Worm (Caenorhabditis elegans) whole organism, L1 larva: Measurements from ENCODE around the gene T03F7.5.

Experiments used
- C04F5.9 ChIP-seq: sonication (generic microtip); optimal IDR thresholded peaks from 2 replicates; lab custom pipeline; 2016; ENCODE audit warnings: missing genetic modification characterization, missing compliant biosample characterization
- C16A3.4 ChIP-seq: fragments of 150-350 bp; optimal IDR thresholded peaks from 2 replicates; lab custom pipeline; 2014; ENCODE audit warnings: missing biosample characterization, missing genetic modification characterization
- C34B4.2 ChIP-seq: sonication (generic microtip); optimal IDR thresholded peaks from 2 replicates; lab custom pipeline; 2017; ENCODE audit warnings: mild to moderate bottlenecking, missing genetic modification characterization, missing compliant biosample characterization
- Y116A8C.19 ChIP-seq: sonication (generic microtip); optimal IDR thresholded peaks from 2 replicates; lab custom pipeline; 2016; ENCODE audit warnings: missing compliant biosample characterization, missing genetic modification characterization, borderline replicate concordance
- ceh-63 ChIP-seq: fragments of 200-800 bp; sonication (Bioruptor generic); optimal IDR thresholded peaks from 2 replicates; lab custom pipeline; 2018; ENCODE audit warnings: mild to moderate bottlenecking, missing genetic modification characterization, missing compliant biosample characterization
- ceh-82 ChIP-seq, 3 experiments: fragments of 150-350 bp in 1 of 3; sonication (generic microtip) in 2 of 3; optimal IDR thresholded peaks; 2 replicates each; lab custom pipeline; 2014 to 2017; ENCODE audit warnings: missing biosample characterization in 3 of 3, missing genetic modification characterization in 3 of 3
- ceh-88 ChIP-seq: fragments of 200-800 bp; sonication (Bioruptor generic); IDR thresholded peaks from 2 replicates; pipeline ENCODE4 v1.3.6; 2022; ENCODE audit warnings: missing genetic modification characterization, missing compliant biosample characterization
- ceh-90 ChIP-seq: sonication (generic microtip); optimal IDR thresholded peaks from 2 replicates; lab custom pipeline; 2016; ENCODE audit warnings: missing genetic modification characterization, missing compliant biosample characterization
- efl-1 ChIP-seq, 4 experiments: fragments of 150-350 bp; optimal IDR thresholded peaks in 3 of 4; peaks in 1 of 4; 1 replicate in 1 of 4; 2 replicates in 3 of 4; lab custom pipeline; 2014; ENCODE audit warnings: missing biosample characterization in 2 of 4, missing genetic modification characterization in 2 of 4, missing genetic modification reagents in 2 of 4
- efl-3 ChIP-seq: fragments of 200-800 bp; sonication (Bioruptor generic); optimal IDR thresholded peaks from 2 replicates; lab custom pipeline; 2018; ENCODE audit warnings: mild to moderate bottlenecking, missing genetic modification characterization, missing compliant biosample characterization
- elt-2 ChIP-seq: sonication (generic microtip); optimal IDR thresholded peaks from 2 replicates; lab custom pipeline; 2016; ENCODE audit warnings: missing genetic modification characterization, mild to moderate bottlenecking, inconsistent platforms, missing compliant biosample characterization, missing genetic modification reagents
- ets-5 ChIP-seq: fragments of 200-800 bp; sonication (Bioruptor generic); IDR thresholded peaks from 2 replicates; pipeline ENCODE4 v1.3.6; 2022; ENCODE audit warnings: missing genetic modification characterization, missing compliant biosample characterization
- fkh-10 ChIP-seq: sonication (generic microtip); optimal IDR thresholded peaks from 2 replicates; lab custom pipeline; 2017; ENCODE audit warnings: missing biosample characterization, missing genetic modification reagents, missing genetic modification characterization
- hlh-4 ChIP-seq: sonication (generic microtip); optimal IDR thresholded peaks from 2 replicates; lab custom pipeline; 2016; ENCODE audit warnings: mild to moderate bottlenecking, missing genetic modification characterization, missing compliant biosample characterization
- irx-1 ChIP-seq: sonication (generic microtip); optimal IDR thresholded peaks from 2 replicates; lab custom pipeline; 2016; ENCODE audit warnings: missing genetic modification characterization, missing compliant biosample characterization
- lin-14 ChIP-seq: fragments of 200-800 bp; sonication (Bioruptor generic); optimal IDR thresholded peaks from 2 replicates; lab custom pipeline; 2018; ENCODE audit warnings: mild to moderate bottlenecking, missing genetic modification characterization, moderate library complexity, missing compliant biosample characterization
- lin-15B ChIP-seq: fragments of 150-350 bp; sonication (generic microtip); optimal IDR thresholded peaks from 3 replicates; lab custom pipeline; 2014; ENCODE audit warnings: missing biosample characterization, missing genetic modification characterization
- lin-39 ChIP-seq: fragments of 150-350 bp; optimal IDR thresholded peaks from 2 replicates; lab custom pipeline; 2014; ENCODE audit warnings: missing biosample characterization, missing genetic modification reagents, missing genetic modification characterization
- lsy-2 ChIP-seq, 2 experiments: fragments of 150-350 bp; optimal IDR thresholded peaks; 2 replicates each; lab custom pipeline; 2014; ENCODE audit warnings: missing biosample characterization in 2 of 2, missing genetic modification characterization in 2 of 2
- mdl-1 ChIP-seq, 2 experiments: fragments of 150-350 bp; optimal IDR thresholded peaks; 2 replicates each; lab custom pipeline; 2014 to 2017; ENCODE audit warnings: missing biosample characterization in 2 of 2, missing genetic modification characterization in 2 of 2, inconsistent platforms in 1 of 2
- mep-1 ChIP-seq: fragments of 150-350 bp; optimal IDR thresholded peaks from 2 replicates; lab custom pipeline; 2014; ENCODE audit warnings: missing biosample characterization, missing genetic modification characterization
- nhr-19 ChIP-seq: fragments of 200-800 bp; sonication (Bioruptor generic); conservative IDR thresholded peaks from 2 replicates; pipeline ENCODE4 v1.3.6; 2022; ENCODE audit warnings: missing genetic modification characterization, missing compliant biosample characterization
- nhr-76 ChIP-seq: sonication (generic microtip); optimal IDR thresholded peaks from 2 replicates; lab custom pipeline; 2017; ENCODE audit warnings: missing biosample characterization, missing genetic modification characterization
- nhr-90 ChIP-seq: sonication (generic microtip); optimal IDR thresholded peaks from 2 replicates; lab custom pipeline; 2016; ENCODE audit warnings: mild to moderate bottlenecking, missing genetic modification characterization, missing compliant biosample characterization; ENCODE audit not compliant: poor library complexity
- pax-3 ChIP-seq: fragments of 200-800 bp; sonication (Bioruptor generic); optimal IDR thresholded peaks from 2 replicates; lab custom pipeline; 2018; ENCODE audit warnings: mild to moderate bottlenecking, missing genetic modification characterization, moderate library complexity, missing compliant biosample characterization
- pqm-1 ChIP-seq: sonication (generic microtip); optimal IDR thresholded peaks from 3 replicates; lab custom pipeline; 2017; ENCODE audit warnings: missing biosample characterization, missing genetic modification characterization
- rnt-1 ChIP-seq: sonication (generic microtip); optimal IDR thresholded peaks from 2 replicates; lab custom pipeline; 2016; ENCODE audit warnings: mild to moderate bottlenecking, missing genetic modification characterization, moderate library complexity, missing compliant biosample characterization
- skn-1 ChIP-seq: fragments of 150-350 bp; optimal IDR thresholded peaks from 2 replicates; lab custom pipeline; 2014; ENCODE audit warnings: missing biosample characterization, missing genetic modification characterization
- snpc-4 ChIP-seq: fragments of 150-350 bp; optimal IDR thresholded peaks from 2 replicates; lab custom pipeline; 2014; ENCODE audit warnings: missing biosample characterization, missing genetic modification characterization
- sptf-1 ChIP-seq: fragments of 150-350 bp; optimal IDR thresholded peaks from 2 replicates; lab custom pipeline; 2014; ENCODE audit warnings: missing biosample characterization, missing genetic modification characterization
- swsn-7 ChIP-seq: sonication (generic microtip); optimal IDR thresholded peaks from 2 replicates; lab custom pipeline; 2016; ENCODE audit warnings: missing genetic modification characterization, missing compliant biosample characterization
- tbx-2 ChIP-seq: sonication (generic microtip); optimal IDR thresholded peaks from 2 replicates; lab custom pipeline; 2016; ENCODE audit warnings: missing genetic modification characterization, missing compliant biosample characterization
- unc-130 ChIP-seq: fragments of 150-350 bp; optimal IDR thresholded peaks from 2 replicates; lab custom pipeline; 2017; ENCODE audit warnings: missing biosample characterization, missing genetic modification characterization, inconsistent platforms
- unc-30 ChIP-seq: sonication (generic microtip); optimal IDR thresholded peaks from 2 replicates; lab custom pipeline; 2017; ENCODE audit warnings: missing biosample characterization, missing genetic modification characterization
- unc-62 ChIP-seq: fragments of 150-350 bp; optimal IDR thresholded peaks from 2 replicates; lab custom pipeline; 2014; ENCODE audit warnings: missing biosample characterization, missing genetic modification reagents, missing genetic modification characterization
- unc-98 ChIP-seq: fragments of 200-800 bp; sonication (Bioruptor generic); IDR thresholded peaks from 2 replicates; pipeline ENCODE4 v1.3.6; 2022; ENCODE audit warnings: missing genetic modification characterization, missing compliant biosample characterization
- xbp-1 ChIP-seq: sonication (generic microtip); optimal IDR thresholded peaks from 2 replicates; lab custom pipeline; 2016; ENCODE audit warnings: missing genetic modification characterization, missing compliant biosample characterization
- zag-1 ChIP-seq: fragments of 150-350 bp; optimal IDR thresholded peaks from 2 replicates; lab custom pipeline; 2014; ENCODE audit warnings: missing biosample characterization, missing genetic modification characterization
- zip-4 ChIP-seq: fragments of 200-800 bp; sonication (Bioruptor generic); optimal IDR thresholded peaks from 2 replicates; lab custom pipeline; 2018; ENCODE audit warnings: mild to moderate bottlenecking, missing genetic modification characterization, moderate library complexity, missing compliant biosample characterization
- ztf-4 ChIP-seq: fragments of 150-350 bp; optimal IDR thresholded peaks from 2 replicates; lab custom pipeline; 2014; ENCODE audit warnings: missing biosample characterization, missing genetic modification characterization

The T03F7.5 gene

ce11 chrV:11336877-11337276 is 38.3 kb upstream of the T03F7.5 start:
- TF ChIP-seq fkh-10 (GFP tag; lab: Kevin White, UChicago) (peak; percentile 58), ceh-82 (tag; optimal IDR thresholded peaks at IDR 0.05; lab: Kevin White, UChicago) (peak in 1 of 3 experiments; percentile 21), sptf-1 (tag; lab: Kevin White, UChicago) (no peak), lin-14 (GFP tag; lab: Kevin White, UChicago) (peak; percentile 25), efl-1 (optimal IDR thresholded peaks at IDR 0.05; lab: Kevin White, UChicago) (no peak), efl-1 (GFP tag; optimal IDR thresholded peaks at IDR 0.05 in 1 of 2; lab: Kevin White, UChicago) (no peak)

DNA sequence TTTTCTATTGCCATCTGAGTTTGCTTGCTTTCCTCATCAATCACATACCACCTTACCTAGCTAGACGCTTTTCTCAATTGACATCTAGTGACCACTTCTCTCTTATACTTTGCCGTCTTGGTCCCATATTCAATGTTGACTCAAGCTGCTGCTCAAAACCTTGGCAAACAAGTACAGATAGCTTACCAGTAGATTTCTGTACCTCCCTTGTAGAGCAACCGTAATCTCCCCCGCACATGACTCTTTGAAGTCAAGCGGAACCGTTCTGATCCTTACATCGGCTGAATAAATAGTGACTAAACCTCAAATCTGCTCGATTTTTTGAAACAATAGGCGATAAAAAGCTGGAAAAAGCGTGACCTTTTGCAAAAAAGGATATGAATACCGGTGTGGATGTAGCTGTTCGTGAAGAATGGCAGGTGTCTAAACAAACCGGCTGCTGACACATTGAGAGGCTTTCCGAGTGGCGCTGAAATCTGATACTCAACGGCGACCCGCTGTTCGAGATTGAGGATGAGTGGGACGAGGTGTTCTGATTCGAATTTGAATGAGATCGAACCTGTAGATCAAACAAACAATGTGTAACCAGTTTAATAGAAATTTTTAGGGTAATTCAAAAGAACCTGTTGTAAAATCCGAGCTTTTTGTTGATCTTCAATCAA is 37.4 kb upstream of the T03F7.5 start:
- TF ChIP-seq unc-98 (GFP tag; lab: Robert Waterston, UW) (no peak), C04F5.9 (tag; lab: Kevin White, UChicago) (no peak), swsn-7 (tag; lab: Kevin White, UChicago) (no peak), efl-1 (optimal IDR thresholded peaks at IDR 0.05; lab: Kevin White, UChicago) (no peak), efl-1 (GFP tag; optimal IDR thresholded peaks at IDR 0.05 in 1 of 2; lab: Kevin White, UChicago) (no peak), unc-62 (GFP tag; lab: Kevin White, UChicago) (no peak), xbp-1 (tag; lab: Kevin White, UChicago) (no peak), nhr-19 (GFP tag; lab: Robert Waterston, UW) (no peak), snpc-4 (no peak), skn-1 (tag; lab: Kevin White, UChicago) (no peak), rnt-1 (tag; lab: Kevin White, UChicago) (no peak), zip-4 (GFP tag; lab: Kevin White, UChicago) (no peak), efl-3 (GFP tag; lab: Kevin White, UChicago) (no peak)

DNA sequence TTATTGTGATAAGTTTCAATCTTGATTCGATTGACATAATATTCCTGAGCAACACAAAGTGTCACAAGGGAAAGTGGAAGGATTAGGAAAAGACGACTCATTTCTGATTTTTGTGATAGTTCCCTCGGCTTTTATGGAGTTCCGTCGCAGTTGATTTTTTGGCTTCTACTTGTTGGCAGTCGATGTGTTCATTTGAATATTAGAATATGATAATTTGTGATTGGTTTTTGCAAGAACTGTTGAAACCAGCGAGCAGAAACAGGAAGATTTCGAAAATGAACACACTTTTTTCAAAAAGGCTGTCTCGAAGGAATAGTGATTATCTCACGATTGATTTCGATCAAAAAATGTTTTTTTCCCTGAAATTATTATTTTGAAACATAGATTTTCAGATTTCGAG is 35.7 kb upstream of the T03F7.5 start, which contains the start of gene T02E9.6:
T02E9.6 (minus strand) TSS at position 101 of the 400 bp plus-strand sequence.
- TF ChIP-seq lsy-2 (tag; optimal IDR thresholded peaks at IDR 0.05; lab: Kevin White, UChicago) (no peak), zag-1 (tag; lab: Kevin White, UChicago) (no peak), C16A3.4 (tag; lab: Kevin White, UChicago) (no peak), ceh-88 (GFP tag; lab: Robert Waterston, UW) (no peak), elt-2 (tag; lab: Kevin White, UChicago) (no peak), C34B4.2 (tag; lab: Kevin White, UChicago) (no peak), ceh-90 (tag; lab: Kevin White, UChicago) (no peak), efl-1 (optimal IDR thresholded peaks at IDR 0.05; lab: Kevin White, UChicago) (no peak), efl-1 (GFP tag; optimal IDR thresholded peaks at IDR 0.05 in 1 of 2; lab: Kevin White, UChicago) (peak in 1 of 2 experiments; percentile 62)

DNA sequence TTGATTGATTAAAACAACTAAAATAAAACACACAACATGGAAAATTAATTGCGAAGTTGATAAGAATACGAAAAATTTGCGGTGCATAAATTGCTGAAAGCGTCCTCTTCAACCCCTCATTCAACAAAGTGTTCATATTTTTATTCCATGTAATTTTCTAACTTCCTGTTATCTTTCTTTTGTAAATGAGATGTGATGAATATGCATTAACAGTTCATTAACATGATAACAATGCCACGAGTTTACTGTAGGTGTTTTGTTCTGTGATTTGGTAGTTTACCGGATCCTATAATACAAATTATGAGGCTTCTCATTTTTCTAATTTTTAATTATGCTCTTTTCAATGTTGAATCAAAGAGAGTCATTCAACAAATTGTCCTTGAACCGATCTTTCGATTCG is 30.6 kb upstream of the T03F7.5 start, which contains the start of gene F47G9.6:
F47G9.6 (plus strand) TSS at position 301 of the 400 bp plus-strand sequence.
- TF ChIP-seq irx-1 (no peak), C34B4.2 (tag; lab: Kevin White, UChicago) (no peak), lin-15B (tag; lab: Kevin White, UChicago) (no peak), sptf-1 (tag; lab: Kevin White, UChicago) (no peak), mep-1 (tag; lab: Kevin White, UChicago) (no peak), zip-4 (GFP tag; lab: Kevin White, UChicago) (no peak), nhr-90 (tag; lab: Kevin White, UChicago) (no peak), ceh-90 (tag; lab: Kevin White, UChicago) (no peak), pax-3 (tag; lab: Kevin White, UChicago) (no peak)

- TF ChIP-seq efl-3 (GFP tag; lab: Kevin White, UChicago) = no peak
- no peak for TF ChIP-seq ceh-63 (GFP tag; lab: Kevin White, UChicago)
- TF ChIP-seq zip-4 (GFP tag; lab: Kevin White, UChicago) = no peak
- TF ChIP-seq xbp-1 (tag; lab: Kevin White, UChicago) = peak; percentile 95
- peak; percentile 83 for TF ChIP-seq lin-14 (GFP tag; lab: Kevin White, UChicago)
- no peak for TF ChIP-seq ets-5 (GFP tag; lab: Robert Waterston, UW)
- TF ChIP-seq lin-15B (tag; lab: Kevin White, UChicago) = peak; percentile 49
- TF ChIP-seq unc-130 = peak; percentile 93
- no peak for TF ChIP-seq zag-1 (tag; lab: Kevin White, UChicago)
- peak; percentile 27 for TF ChIP-seq fkh-10 (GFP tag; lab: Kevin White, UChicago)
- no peak for TF ChIP-seq pqm-1
- TF ChIP-seq unc-30 (tag; lab: Kevin White, UChicago) = no peak
- no peak for TF ChIP-seq sptf-1 (tag; lab: Kevin White, UChicago)
- TF ChIP-seq ceh-82 (tag; optimal IDR thresholded peaks at IDR 0.05; lab: Kevin White, UChicago) = peak; percentile 85 to 87 (median 87)
- peak in 1 of 2 experiments; percentile 43 for TF ChIP-seq mdl-1 (tag; optimal IDR thresholded peaks at IDR 0.05; lab: Kevin White, UChicago)
- TF ChIP-seq hlh-4 = no peak
- TF ChIP-seq tbx-2 (tag; lab: Kevin White, UChicago) = peak; percentile 54
- TF ChIP-seq C04F5.9 (tag; lab: Kevin White, UChicago) = no peak
- no peak for TF ChIP-seq Y116A8C.19
- no peak for TF ChIP-seq ceh-88 (GFP tag; lab: Robert Waterston, UW)
- TF ChIP-seq ztf-4 (tag; lab: Kevin White, UChicago) = no peak
- no peak for TF ChIP-seq lin-39 (tag; lab: Kevin White, UChicago)
- no peak for TF ChIP-seq nhr-76 (tag; lab: Kevin White, UChicago)
Observed at ce11 chrV:11326914-11327367, 28.4 kb upstream of the T03F7.5 start, which contains the start of gene tmed-10. TSS of gene tmed-10 (minus strand) at chrV:11326964.
